Worm (Caenorhabditis elegans) whole organism, L4/young adult: ENCODE measurements around the gene ttyh-1.

ENCODE experiments used
- W03F9.2 ChIP-seq: fragments of 150-350 bp; optimal IDR thresholded peaks from 2 replicates; lab custom pipeline; 2014; ENCODE audit warnings: missing biosample characterization, missing genetic modification characterization
- dao-5 ChIP-seq: sonication (generic microtip); optimal IDR thresholded peaks from 2 replicates; lab custom pipeline; 2016; ENCODE audit warnings: missing genotype, missing genetic modification characterization, moderate library complexity, missing compliant biosample characterization
- him-1 ChIP-seq: sonication (generic microtip); optimal IDR thresholded peaks from 2 replicates; lab custom pipeline; 2016; ENCODE audit warnings: missing genotype, missing genetic modification reagents, missing genetic modification characterization, missing compliant biosample characterization

ttyh-1 gene

DNA sequence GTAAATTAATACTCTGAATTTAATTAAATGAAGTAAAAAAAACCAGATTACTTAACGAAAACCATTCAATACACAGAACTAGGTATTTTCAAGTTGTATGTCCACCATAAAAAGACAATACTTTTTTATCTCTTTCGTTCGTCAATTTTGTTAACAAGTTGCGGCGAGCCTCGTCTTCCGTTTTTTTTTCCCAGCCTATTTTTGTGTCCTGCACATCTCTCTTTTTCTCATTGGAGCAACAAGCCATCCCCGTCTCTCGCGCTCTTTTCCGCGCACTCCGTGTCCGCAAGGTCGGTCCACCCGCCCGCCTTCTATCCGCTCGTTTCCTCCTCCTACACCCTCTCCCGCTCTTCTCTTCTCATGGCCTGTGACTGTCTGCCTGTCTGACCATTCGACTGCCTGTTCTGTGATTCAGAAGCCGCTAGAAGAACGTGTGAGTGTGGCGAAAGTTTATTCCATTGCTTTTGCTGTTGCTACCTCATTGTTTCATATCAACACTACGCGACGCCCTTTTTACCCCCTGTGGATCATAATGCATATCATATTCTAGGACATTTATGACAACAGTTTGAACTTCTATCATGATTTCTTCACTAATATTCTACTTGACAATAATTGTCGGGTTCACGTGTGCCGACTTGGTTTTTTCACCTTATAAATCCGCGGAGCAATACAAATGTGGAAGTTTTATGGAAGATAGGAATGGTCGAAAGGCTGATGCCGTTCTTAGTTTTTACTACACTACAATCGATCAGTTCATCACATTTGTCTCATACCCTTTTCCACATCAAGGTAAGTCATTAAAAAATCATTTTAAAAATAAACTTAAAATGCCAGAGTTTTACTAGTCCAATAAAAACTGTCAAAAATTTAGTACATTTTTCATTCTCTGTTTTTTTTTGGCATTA, 16.3 kb downstream of the ttyh-1 start, which contains the start of the genes F08B12.11 and prmn-1:
F08B12.11 (plus strand) TSS at position 521 of the 908 bp plus-strand sequence.
prmn-1 (plus strand) TSS at position 551 of the 908 bp plus-strand sequence.
- TF ChIP-seq W03F9.2 (no peak), dao-5 (tag; lab: Kevin White, UChicago) (no peak), him-1 (tag; lab: Kevin White, UChicago) (no peak)

- no peak for TF ChIP-seq W03F9.2
Observed at ce11 chrX:11385916-11386315, 17.4 kb downstream of the ttyh-1 start.

DNA sequence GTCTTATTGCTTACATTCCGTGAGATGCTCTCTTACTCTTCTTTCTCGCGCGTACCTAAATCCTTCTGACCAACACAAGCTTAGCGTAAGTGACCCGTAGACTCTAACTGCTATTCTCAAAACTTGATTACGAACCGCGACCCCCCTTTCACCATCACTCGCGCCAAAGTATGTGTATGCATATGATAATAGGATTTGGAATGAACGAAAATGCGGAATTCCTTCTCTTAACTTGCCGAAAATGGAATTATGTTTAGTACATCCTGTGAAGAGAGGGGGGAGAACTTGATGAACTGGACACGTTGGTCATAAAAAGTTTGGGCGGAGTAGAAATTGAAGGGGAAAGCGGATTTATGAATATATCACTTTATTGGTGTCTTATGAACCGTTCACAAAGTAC, 18.4 kb downstream of the ttyh-1 start:
- TF ChIP-seq W03F9.2 (no peak), dao-5 (tag; lab: Kevin White, UChicago) (no peak), him-1 (tag; lab: Kevin White, UChicago) (no peak)

DNA sequence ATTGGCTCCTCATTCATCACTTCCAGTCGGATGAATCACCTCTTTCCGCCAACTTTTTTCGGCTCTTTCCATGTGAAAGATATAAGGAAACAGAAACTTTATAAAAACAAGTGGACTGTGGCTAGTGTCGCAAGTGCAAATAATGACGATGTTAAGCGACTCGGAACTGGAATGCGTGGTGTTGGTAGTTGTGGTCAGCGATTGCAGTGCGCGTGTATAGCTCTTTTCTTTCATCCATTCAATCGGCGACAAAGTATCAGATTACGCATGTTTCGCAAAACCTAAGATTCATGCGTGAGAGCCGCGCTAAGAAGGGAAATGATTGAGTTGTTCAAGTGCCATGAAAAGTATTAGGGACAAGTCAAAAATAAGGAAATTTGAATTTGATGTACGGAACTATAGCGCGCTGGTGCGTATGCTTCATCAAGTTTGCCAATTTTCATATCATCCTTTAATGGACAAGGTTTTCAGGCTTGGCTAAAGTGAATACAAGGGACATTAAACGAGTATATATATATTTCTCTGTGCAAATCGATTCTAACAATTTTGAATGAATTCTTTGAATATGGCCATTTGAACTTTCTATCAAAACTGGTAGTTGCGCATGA, 19.3 kb downstream of the ttyh-1 start:
- TF ChIP-seq dao-5 (tag; lab: Kevin White, UChicago) (no peak), W03F9.2 (no peak)

DNA sequence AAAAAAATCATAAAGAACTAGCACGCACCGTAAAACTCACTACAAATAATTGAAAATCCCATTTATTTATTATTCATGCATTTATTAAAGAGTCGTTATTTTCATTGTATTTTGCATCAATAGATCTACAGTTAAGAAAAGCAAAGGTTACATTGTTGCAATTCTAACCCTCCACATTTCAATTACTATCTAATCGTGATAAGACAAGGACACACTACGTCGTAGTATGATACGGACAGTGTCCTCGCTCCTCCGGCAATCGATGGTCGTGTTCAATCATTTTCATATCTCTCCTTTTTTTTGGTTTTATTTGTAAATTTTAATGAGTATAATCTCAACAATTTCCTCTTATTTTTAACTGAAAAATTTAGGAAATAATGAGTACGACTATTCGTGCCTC, 24.4 kb downstream of the ttyh-1 start, which contains the start of gene prx-12:
prx-12 (plus strand) TSS at position 371 of the 400 bp plus-strand sequence.
- TF ChIP-seq him-1 (tag; lab: Kevin White, UChicago): no peak
- no peak for TF ChIP-seq dao-5 (tag; lab: Kevin White, UChicago)

DNA sequence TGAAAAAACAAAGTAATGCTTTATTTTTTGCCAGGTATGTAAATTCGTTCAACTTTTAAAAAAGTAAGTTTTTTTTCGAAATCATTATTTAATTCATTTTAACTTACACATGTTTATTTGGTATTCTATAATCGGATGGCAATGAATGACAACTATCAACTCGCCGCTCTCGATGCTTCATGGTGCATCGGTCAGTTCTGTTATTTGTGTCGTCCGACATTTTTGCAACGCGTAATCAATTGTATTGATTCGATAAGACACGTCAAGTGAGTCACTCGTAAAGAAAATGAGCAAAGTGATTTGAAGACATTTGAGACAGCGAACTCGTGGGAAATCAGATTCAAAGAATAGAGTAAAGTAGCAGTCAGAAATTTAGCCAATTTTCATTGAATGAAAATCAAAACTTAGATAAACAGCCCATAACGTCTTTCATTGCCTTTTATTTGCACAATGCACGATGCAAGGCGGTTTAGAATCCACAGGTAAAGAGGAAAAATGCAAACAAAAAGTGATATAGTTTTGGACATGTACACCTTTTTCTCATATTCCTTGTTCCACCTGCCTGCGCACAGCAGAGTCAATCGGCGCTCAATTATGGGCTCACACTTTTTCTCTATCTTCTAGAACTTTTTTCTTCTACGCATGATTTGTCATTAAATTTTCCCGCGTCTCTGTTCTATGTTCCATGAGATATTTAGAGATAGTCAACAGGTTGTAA, 32.1 kb downstream of the ttyh-1 start:
- no peak for TF ChIP-seq him-1 (tag; lab: Kevin White, UChicago)
- no peak for TF ChIP-seq W03F9.2
- no peak for TF ChIP-seq dao-5 (tag; lab: Kevin White, UChicago)

DNA sequence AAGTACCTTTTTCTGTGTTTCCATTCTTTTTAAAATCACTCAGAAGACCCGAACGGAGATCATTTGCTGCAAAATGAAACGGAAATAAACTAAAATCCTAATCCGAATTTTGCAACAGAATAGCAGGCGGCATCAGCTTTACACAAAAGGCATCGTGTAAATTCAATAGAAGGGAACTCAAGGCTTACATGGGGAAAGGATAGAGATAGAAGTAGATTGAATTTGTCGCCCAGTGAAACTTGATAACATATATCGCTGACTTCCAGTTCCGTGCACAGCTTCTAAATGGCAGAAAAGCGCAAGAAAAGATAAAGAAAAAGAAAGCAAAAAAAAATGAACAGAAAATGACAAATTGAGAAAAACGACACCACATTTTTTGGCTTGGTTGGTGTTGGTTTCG, 37.4 kb downstream of the ttyh-1 start, which contains the start of gene slo-2:
slo-2 (minus strand) TSS at position 24 of the 400 bp plus-strand sequence.
- TF ChIP-seq dao-5 (tag; lab: Kevin White, UChicago) (no peak), W03F9.2 (no peak), him-1 (tag; lab: Kevin White, UChicago) (no peak)

ce11 chrX:11406784-11407183, 38.3 kb downstream of the ttyh-1 start:
- TF ChIP-seq him-1 (tag; lab: Kevin White, UChicago) (no peak), dao-5 (tag; lab: Kevin White, UChicago) (no peak), W03F9.2 (no peak)

- TF ChIP-seq W03F9.2 (no peak), him-1 (tag; lab: Kevin White, UChicago) (no peak), dao-5 (tag; lab: Kevin White, UChicago) (no peak)
Observed at ce11 chrX:11407682-11408335, 39.3 kb downstream of the ttyh-1 start, which contains the start of gene F08B12.4. F08B12.4 (minus strand) TSS chrX:11407732.

DNA sequence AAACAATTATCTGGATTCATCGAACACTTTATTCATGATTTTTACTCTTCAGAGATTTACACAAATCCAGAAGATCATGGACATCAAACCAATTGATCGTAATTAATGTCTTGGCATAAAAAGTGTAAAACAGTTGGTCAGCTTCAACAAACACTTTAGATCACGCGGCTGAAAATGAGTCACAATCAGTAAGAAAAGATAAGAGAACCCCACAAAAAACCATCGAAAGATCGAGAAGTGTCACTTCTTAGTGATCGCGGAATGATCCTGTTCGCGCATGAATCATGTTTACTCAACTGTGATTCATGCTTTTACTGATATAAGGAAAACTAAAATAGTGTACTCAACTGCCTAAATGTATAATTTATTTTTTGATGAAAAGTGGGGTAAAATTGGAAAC, 40.9 kb downstream of the ttyh-1 start:
- TF ChIP-seq W03F9.2 (peak; percentile 36), dao-5 (tag; lab: Kevin White, UChicago) (no peak), him-1 (tag; lab: Kevin White, UChicago) (no peak)

- no peak for TF ChIP-seq him-1 (tag; lab: Kevin White, UChicago)
- no peak for TF ChIP-seq W03F9.2
- no peak for TF ChIP-seq dao-5 (tag; lab: Kevin White, UChicago)
Observed at ce11 chrX:11411675-11412074, 43.2 kb downstream of the ttyh-1 start.

DNA sequence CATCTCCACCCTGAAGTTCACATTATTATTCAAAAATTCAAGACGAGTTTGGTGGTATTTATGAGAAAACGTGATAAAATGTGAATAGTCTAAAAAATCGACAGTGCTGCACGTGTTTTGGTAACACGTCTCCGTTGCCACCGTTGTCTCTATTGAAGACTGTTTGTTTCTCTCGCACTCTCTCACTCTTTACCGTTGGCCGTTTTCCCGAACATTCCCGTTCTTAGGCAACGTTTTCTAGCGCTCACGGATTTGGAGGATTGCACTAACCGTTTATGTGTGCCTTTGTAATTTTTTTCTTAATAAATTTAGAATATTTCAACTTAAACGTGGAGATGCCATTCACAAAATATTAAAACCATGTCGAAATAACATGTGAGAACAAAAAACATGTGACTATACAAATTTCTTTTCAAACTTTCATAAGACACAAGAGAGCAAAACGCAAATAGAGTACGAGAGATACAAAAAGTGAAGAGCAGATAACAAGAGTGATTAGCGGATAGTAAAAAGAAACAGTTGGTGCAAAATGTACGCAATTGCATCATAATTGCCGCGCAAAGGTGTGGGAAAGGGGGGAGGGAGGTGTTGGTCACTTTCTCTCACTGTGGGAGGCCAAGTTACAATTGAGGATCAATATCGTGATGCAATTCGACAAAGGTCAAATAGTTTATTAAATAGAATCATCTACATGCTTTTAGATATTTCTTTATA, 46.5 kb downstream of the ttyh-1 start, which contains the start of gene pek-1:
pek-1 (minus strand) TSS at position 51 of the 714 bp plus-strand sequence.
- TF ChIP-seq him-1 (tag; lab: Kevin White, UChicago) (no peak), dao-5 (tag; lab: Kevin White, UChicago) (no peak), W03F9.2 (no peak)
